Fruit fly (Drosophila melanogaster) whole organism, embryonic: ENCODE measurements around the gene path.

ENCODE experiments used
- Atf3 ChIP-seq: fragments of 200-800 bp; sonication (Bioruptor generic); optimal IDR thresholded peaks from 3 replicates; lab custom pipeline; 2016; ENCODE audit warnings: missing biosample characterization, missing genetic modification characterization
- CG10431 ChIP-seq: fragments of 200-800 bp; sonication (Bioruptor generic); optimal IDR thresholded peaks from 3 replicates; lab custom pipeline; 2018; ENCODE audit warnings: missing biosample characterization, mild to moderate bottlenecking, missing genetic modification characterization
- CG10565 ChIP-seq: fragments of 200-800 bp; sonication (Bioruptor generic); optimal IDR thresholded peaks from 3 replicates; lab custom pipeline; 2016; ENCODE audit warnings: missing biosample characterization, mild to moderate bottlenecking, missing genetic modification characterization
- CG11696 ChIP-seq: fragments of 200-800 bp; sonication (Bioruptor generic); IDR thresholded peaks from 2 replicates; pipeline ENCODE4 v1.3.6; 2022; ENCODE audit warnings: missing biosample characterization, missing genetic modification characterization
- CG12236 ChIP-seq: fragments of 200-800 bp; sonication (Bioruptor generic); optimal IDR thresholded peaks from 2 replicates; lab custom pipeline; 2016; ENCODE audit warnings: missing biosample characterization, missing genetic modification characterization
- CG12769 ChIP-seq: fragments of 200-800 bp; sonication (Bioruptor generic); optimal IDR thresholded peaks from 2 replicates; lab custom pipeline; 2019; ENCODE audit warnings: missing biosample characterization, mild to moderate bottlenecking, missing genetic modification characterization, moderate library complexity
- CG13894 ChIP-seq: fragments of 200-800 bp; sonication (Bioruptor generic); optimal IDR thresholded peaks from 3 replicates; lab custom pipeline; 2018; ENCODE audit warnings: missing biosample characterization, mild to moderate bottlenecking, missing genetic modification characterization, moderate library complexity
- CG14014 ChIP-seq: fragments of 200-800 bp; sonication (Bioruptor generic); IDR thresholded peaks from 2 replicates; pipeline ENCODE4 v1.3.6; 2022; ENCODE audit warnings: missing biosample characterization, missing genetic modification characterization
- CG14965 ChIP-seq: fragments of 200-800 bp; sonication (Bioruptor generic); optimal IDR thresholded peaks from 2 replicates; lab custom pipeline; 2016; ENCODE audit warnings: missing biosample characterization, missing genetic modification characterization, borderline replicate concordance
- CG17385 ChIP-seq: fragments of 200-800 bp; sonication (Bioruptor generic); optimal IDR thresholded peaks from 3 replicates; lab custom pipeline; 2018; ENCODE audit warnings: missing biosample characterization, mild to moderate bottlenecking, missing genetic modification characterization
- CG17829 ChIP-seq: fragments of 200-800 bp; optimal IDR thresholded peaks from 2 replicates; lab custom pipeline; 2019; ENCODE audit warnings: missing biosample characterization, mild to moderate bottlenecking, missing genetic modification characterization, moderate library complexity
- CG18262 ChIP-seq: fragments of 200-800 bp; optimal IDR thresholded peaks from 3 replicates; lab custom pipeline; 2019; ENCODE audit warnings: missing biosample characterization, mild to moderate bottlenecking, missing genetic modification characterization, moderate library complexity
- CG18764 ChIP-seq: fragments of 200-800 bp; sonication (Bioruptor generic); optimal IDR thresholded peaks from 3 replicates; lab custom pipeline; 2016; ENCODE audit warnings: missing biosample characterization, missing genetic modification characterization
- CG30020 ChIP-seq: fragments of 200-800 bp; optimal IDR thresholded peaks from 2 replicates; lab custom pipeline; 2019; ENCODE audit warnings: missing biosample characterization, mild to moderate bottlenecking, missing genetic modification characterization, moderate library complexity
- CG30431 ChIP-seq: fragments of 200-800 bp; sonication (Bioruptor generic); optimal IDR thresholded peaks from 2 replicates; lab custom pipeline; 2017; ENCODE audit warnings: missing biosample characterization, missing genetic modification characterization
- CG31441 ChIP-seq: fragments of 200-800 bp; sonication (Bioruptor generic); IDR thresholded peaks from 2 replicates; pipeline ENCODE4 v1.3.6; 2022; ENCODE audit warnings: missing biosample characterization, missing genetic modification characterization
- CG34224 ChIP-seq: fragments of 200-800 bp; sonication (Bioruptor generic); IDR thresholded peaks from 3 replicates; pipeline ENCODE4 v1.3.6; 2022; ENCODE audit warnings: missing biosample characterization, missing genetic modification characterization; ENCODE audit not compliant: partially characterized antibody
- CG42726 ChIP-seq: fragments of 200-800 bp; sonication (Bioruptor generic); IDR thresholded peaks from 2 replicates; pipeline ENCODE4 v1.3.6; 2022; ENCODE audit warnings: missing biosample characterization, missing genetic modification characterization; ENCODE audit not compliant: partially characterized antibody
- CG4282 ChIP-seq: fragments of 200-800 bp; sonication (Bioruptor generic); optimal IDR thresholded peaks from 2 replicates; lab custom pipeline; 2016; ENCODE audit warnings: missing biosample characterization, missing genetic modification characterization
- CG4360 ChIP-seq: fragments of 200-800 bp; sonication (Bioruptor generic); IDR thresholded peaks from 2 replicates; pipeline ENCODE4 v1.3.6; 2022; ENCODE audit warnings: missing biosample characterization, missing genetic modification characterization
- CG43689 ChIP-seq: fragments of 200-800 bp; sonication (Bioruptor generic); IDR thresholded peaks from 2 replicates; pipeline ENCODE4 v1.3.6; 2022; ENCODE audit warnings: missing biosample characterization, missing genetic modification characterization
- CG4854 ChIP-seq: fragments of 200-800 bp; sonication (Bioruptor generic); optimal IDR thresholded peaks from 2 replicates; lab custom pipeline; 2016; ENCODE audit warnings: missing biosample characterization, missing genetic modification characterization, inconsistent platforms
- CG5953 ChIP-seq: fragments of 200-800 bp; sonication (Bioruptor generic); IDR thresholded peaks from 2 replicates; pipeline ENCODE4 v1.3.6; 2022; ENCODE audit warnings: missing biosample characterization, missing genetic modification characterization
- CG7271 ChIP-seq: fragments of 200-800 bp; sonication (Bioruptor generic); optimal IDR thresholded peaks from 2 replicates; lab custom pipeline; 2018; ENCODE audit warnings: missing biosample characterization, mild to moderate bottlenecking, missing genetic modification characterization, moderate library complexity
- CG7372 ChIP-seq: fragments of 200-800 bp; sonication (Bioruptor generic); IDR thresholded peaks from 2 replicates; pipeline ENCODE4 v1.3.6; 2022; ENCODE audit warnings: missing biosample characterization, missing genetic modification characterization
- CG7556 ChIP-seq: fragments of 200-800 bp; sonication (Bioruptor generic); optimal IDR thresholded peaks from 2 replicates; lab custom pipeline; 2017; ENCODE audit warnings: missing biosample characterization, mild to moderate bottlenecking, missing genetic modification characterization
- CG7928 ChIP-seq: fragments of 200-800 bp; sonication (Bioruptor generic); optimal IDR thresholded peaks from 2 replicates; lab custom pipeline; 2017; ENCODE audit warnings: missing biosample characterization, mild to moderate bottlenecking, missing genetic modification characterization
- CG8281 ChIP-seq: fragments of 200-800 bp; sonication (Bioruptor generic); optimal IDR thresholded peaks from 2 replicates; lab custom pipeline; 2018; ENCODE audit warnings: missing biosample characterization, mild to moderate bottlenecking, missing genetic modification characterization, moderate library complexity
- CHES-1-like ChIP-seq: fragments of 200-800 bp; sonication (Bioruptor generic); optimal IDR thresholded peaks from 2 replicates; lab custom pipeline; 2016; ENCODE audit warnings: missing biosample characterization, missing genetic modification characterization
- Deaf1 ChIP-seq: fragments of 200-800 bp; optimal IDR thresholded peaks from 3 replicates; lab custom pipeline; 2019; ENCODE audit warnings: missing biosample characterization, mild to moderate bottlenecking, missing genetic modification characterization, moderate library complexity
- Dfd ChIP-seq, 2 experiments: fragments of >200 bp; optimal IDR thresholded peaks; 2 replicates each; lab custom pipeline; 2017; ENCODE audit warnings: missing biosample characterization in 2 of 2, missing genetic modification characterization in 2 of 2
- Doc2 ChIP-seq: fragments of 200-800 bp; sonication (Bioruptor generic); IDR thresholded peaks from 2 replicates; pipeline ENCODE4 v1.3.6; 2022; ENCODE audit warnings: missing biosample characterization, missing genetic modification characterization
- Ets97D ChIP-seq: fragments of 200-800 bp; sonication (Bioruptor generic); optimal IDR thresholded peaks from 3 replicates; lab custom pipeline; 2016; ENCODE audit warnings: missing biosample characterization, missing genetic modification characterization
- Fer1 ChIP-seq: fragments of 200-800 bp; sonication (Bioruptor generic); optimal IDR thresholded peaks from 2 replicates; lab custom pipeline; 2017; ENCODE audit warnings: missing biosample characterization, mild to moderate bottlenecking, missing genetic modification characterization
- Fer2 ChIP-seq: fragments of 200-800 bp; sonication (Bioruptor generic); optimal IDR thresholded peaks from 2 replicates; lab custom pipeline; 2018; ENCODE audit warnings: missing biosample characterization, mild to moderate bottlenecking, missing genetic modification characterization, moderate library complexity
- HLH54F ChIP-seq: fragments of 200-800 bp; sonication (Bioruptor generic); optimal IDR thresholded peaks from 3 replicates; lab custom pipeline; 2016; ENCODE audit warnings: missing biosample characterization, missing genetic modification characterization
- Lhr ChIP-seq: fragments of 200-800 bp; sonication (Bioruptor generic); optimal IDR thresholded peaks from 3 replicates; lab custom pipeline; 2017; ENCODE audit warnings: mild to moderate bottlenecking, missing biosample characterization, missing genetic modification reagents, missing genetic modification characterization
- NC2β ChIP-seq: fragments of 200-800 bp; sonication (Bioruptor generic); optimal IDR thresholded peaks from 2 replicates; lab custom pipeline; 2016; ENCODE audit warnings: missing biosample characterization, missing genetic modification characterization
- Ravus ChIP-seq: fragments of 200-800 bp; sonication (Bioruptor generic); IDR thresholded peaks from 2 replicates; pipeline ENCODE4 v1.3.6; 2022; ENCODE audit warnings: missing biosample characterization, missing genetic modification characterization
- abd-A ChIP-seq: fragments of 200-800 bp; sonication (Bioruptor generic); optimal IDR thresholded peaks from 3 replicates; lab custom pipeline; 2019; ENCODE audit warnings: missing biosample characterization, mild to moderate bottlenecking, missing genetic modification characterization, moderate library complexity
- ara ChIP-seq: fragments of 200-800 bp; sonication (Bioruptor generic); IDR thresholded peaks from 2 replicates; pipeline ENCODE4 v1.3.6; 2022; ENCODE audit warnings: missing biosample characterization, missing genetic modification characterization
- bab2 ChIP-seq: fragments of 200-800 bp; sonication (Bioruptor generic); optimal IDR thresholded peaks from 2 replicates; lab custom pipeline; 2016; ENCODE audit warnings: missing biosample characterization, missing genetic modification characterization
- crol ChIP-seq: fragments of 200-800 bp; sonication (Bioruptor generic); IDR thresholded peaks from 2 replicates; pipeline ENCODE4 v1.3.6; 2022; ENCODE audit warnings: missing biosample characterization, missing genetic modification characterization
- grau ChIP-seq: fragments of 200-800 bp; optimal IDR thresholded peaks from 3 replicates; lab custom pipeline; 2019; ENCODE audit warnings: missing biosample characterization, mild to moderate bottlenecking, missing genetic modification characterization, moderate library complexity
- hth ChIP-seq: fragments of >200 bp; optimal IDR thresholded peaks from 2 replicates; lab custom pipeline; 2017; ENCODE audit warnings: inconsistent platforms
- mam ChIP-seq: fragments of 200-800 bp; sonication (Bioruptor generic); optimal IDR thresholded peaks from 3 replicates; lab custom pipeline; 2016; ENCODE audit warnings: missing biosample characterization, missing genetic modification characterization
- mirr ChIP-seq: fragments of 200-800 bp; sonication (Bioruptor generic); optimal IDR thresholded peaks from 3 replicates; lab custom pipeline; 2018; ENCODE audit warnings: missing biosample characterization, mild to moderate bottlenecking, missing genetic modification characterization
- nau ChIP-seq: fragments of 200-800 bp; sonication (Bioruptor generic); optimal IDR thresholded peaks from 3 replicates; lab custom pipeline; 2017; ENCODE audit warnings: missing biosample characterization, mild to moderate bottlenecking, missing genetic modification characterization, missing genetic modification reagents
- onecut ChIP-seq: fragments of 200-800 bp; sonication (Bioruptor generic); IDR thresholded peaks from 2 replicates; pipeline ENCODE4 v1.3.6; 2022; ENCODE audit warnings: missing biosample characterization, missing genetic modification characterization
- pb ChIP-seq: fragments of 200-800 bp; sonication (Bioruptor generic); optimal IDR thresholded peaks from 3 replicates; lab custom pipeline; 2016; ENCODE audit warnings: missing biosample characterization, missing genetic modification characterization
- pfk ChIP-seq: fragments of 200-800 bp; sonication (Bioruptor generic); optimal IDR thresholded peaks from 2 replicates; lab custom pipeline; 2018; ENCODE audit warnings: missing biosample characterization, mild to moderate bottlenecking, missing genetic modification characterization, moderate library complexity
- shn ChIP-seq: fragments of 200-800 bp; sonication (Bioruptor generic); optimal IDR thresholded peaks from 3 replicates; lab custom pipeline; 2016; ENCODE audit warnings: missing biosample characterization, missing genetic modification characterization

path gene

dm6 chr3L:9465652-9466244 lies 39.4 kb downstream of the path start (continued):
- TF ChIP-seq CG18262 (tag; lab: Kevin White, UChicago), result no peak
- no peak for TF ChIP-seq Dfd (GFP tag; optimal IDR thresholded peaks at IDR 0.05; lab: Kevin White, UChicago)
- TF ChIP-seq CG4854 (GFP tag; lab: Kevin White, UChicago), result no peak
- TF ChIP-seq CG30431, result no peak
- TF ChIP-seq CG18764 (GFP tag; lab: Kevin White, UChicago), result no peak
- no peak for TF ChIP-seq Ets97D (GFP tag; lab: Kevin White, UChicago)
- no peak for TF ChIP-seq HLH54F
- no peak for TF ChIP-seq shn (GFP tag; lab: Kevin White, UChicago)
- 0 out of 2 replicates have a peak, but pooled peaks have one; percentile 36 for TF ChIP-seq CG42726 (GFP tag; lab: Robert Waterston, UW)
- no peak for TF ChIP-seq CG7372 (GFP tag; lab: Robert Waterston, UW)
- TF ChIP-seq CG8281 (tag; lab: Kevin White, UChicago), result peak; percentile 60
- no peak for TF ChIP-seq CG10431 (GFP tag; lab: Kevin White, UChicago)
- peak; percentile 99 for TF ChIP-seq abd-A
- no peak for TF ChIP-seq pfk (GFP tag; lab: Kevin White, UChicago)
- TF ChIP-seq onecut (GFP tag; lab: Robert Waterston, UW), result peak; percentile 15; the same call in 1 of the 2 replicates
- peak; percentile 75 for TF ChIP-seq CG4360 (GFP tag; lab: Robert Waterston, UW)
- no peak for TF ChIP-seq pb (GFP tag; lab: Kevin White, UChicago)
- no peak for TF ChIP-seq grau (tag; lab: Kevin White, UChicago)
- no peak for TF ChIP-seq CG4282 (GFP tag; lab: Kevin White, UChicago)
- TF ChIP-seq CG34224 (GFP tag; lab: Robert Waterston, UW), result no peak
- no peak for TF ChIP-seq Lhr
- no peak for TF ChIP-seq Atf3
- peak; percentile 91 for TF ChIP-seq crol
- TF ChIP-seq NC2β (GFP tag; lab: Kevin White, UChicago), result no peak
- no peak for TF ChIP-seq CG31441 (GFP tag; lab: Robert Waterston, UW)
- no peak for TF ChIP-seq CG14965 (GFP tag; lab: Kevin White, UChicago)
- no peak for TF ChIP-seq ara (GFP tag; lab: Robert Waterston, UW)
- TF ChIP-seq Fer2 (tag; lab: Kevin White, UChicago), result no peak
- no peak for TF ChIP-seq bab2 (GFP tag; lab: Kevin White, UChicago)
- TF ChIP-seq Doc2, result no peak
- no peak for TF ChIP-seq CG5953
- no peak for TF ChIP-seq CG7928 (GFP tag; lab: Kevin White, UChicago)
- TF ChIP-seq CG7556 (GFP tag; lab: Kevin White, UChicago), result no peak
- no peak for TF ChIP-seq CHES-1-like (GFP tag; lab: Kevin White, UChicago)
- no peak for TF ChIP-seq CG17829 (tag; lab: Kevin White, UChicago)
- TF ChIP-seq Ravus (GFP tag; lab: Robert Waterston, UW), result no peak
- TF ChIP-seq hth (lab: Kevin White, UChicago), result no peak
- TF ChIP-seq CG17385, result no peak
- TF ChIP-seq Fer1 (GFP tag; lab: Kevin White, UChicago), result peak; percentile 28
- no peak for TF ChIP-seq mam (GFP tag; lab: Kevin White, UChicago)
- TF ChIP-seq CG43689, result no peak
- TF ChIP-seq CG12769, result peak; percentile 30
- TF ChIP-seq mirr, result peak; percentile 70
- TF ChIP-seq CG30020 (tag; lab: Kevin White, UChicago), result no peak
- no peak for TF ChIP-seq CG14014 (GFP tag; lab: Robert Waterston, UW)
- no peak for TF ChIP-seq CG7271 (tag; lab: Kevin White, UChicago)
- peak; percentile 5 for TF ChIP-seq Deaf1 (tag; lab: Kevin White, UChicago)
- TF ChIP-seq nau (GFP tag; lab: Kevin White, UChicago), result no peak
- TF ChIP-seq CG13894, result peak; percentile 49
- TF ChIP-seq CG12236 (GFP tag; lab: Kevin White, UChicago), result no peak
- no peak for TF ChIP-seq CG10565
- no peak for TF ChIP-seq CG11696
